Fruit fly (Drosophila melanogaster) S2 (cell line): Measurements from ENCODE around the gene Tet.

Experiments used
- CG8478 ChIP-seq: fragments of >200 bp; optimal IDR thresholded peaks from 2 replicates; lab custom pipeline; 2018
- CTCF ChIP-seq, 2 experiments: fragments of >200 bp; optimal IDR thresholded peaks; 2 replicates each; lab custom pipeline; 2018

- TF ChIP-seq CTCF (optimal IDR thresholded peaks at IDR 0.05; lab: Kevin White, UChicago) (no peak), CG8478 (lab: Kevin White, UChicago) (no peak)
These were observed 113.8 kb downstream of the Tet start for dm6 chr3L:2765013-2765738.
